Worm (Caenorhabditis elegans): ENCODE measurements around the gene srj-9.

ce11 chrV:3442609-3443008, 10.9 kb downstream of the srj-9 start:
- no peak for TF ChIP-seq nhr-77 (tag; optimal IDR thresholded peaks at IDR 0.05)
- no peak for TF ChIP-seq nhr-11 (tag; optimal IDR thresholded peaks at IDR 0.05)
- TF ChIP-seq ceh-82 (tag; optimal IDR thresholded peaks at IDR 0.05): no peak
- no peak for TF ChIP-seq zag-1 (tag; optimal IDR thresholded peaks at IDR 0.05)
- TF ChIP-seq ama-1 (optimal IDR thresholded peaks at IDR 0.05): no peak
- TF ChIP-seq tbx-2 (tag; optimal IDR thresholded peaks at IDR 0.05): no peak
